Worm (Caenorhabditis elegans): ENCODE measurements around the gene Y57E12B.10.

DNA sequence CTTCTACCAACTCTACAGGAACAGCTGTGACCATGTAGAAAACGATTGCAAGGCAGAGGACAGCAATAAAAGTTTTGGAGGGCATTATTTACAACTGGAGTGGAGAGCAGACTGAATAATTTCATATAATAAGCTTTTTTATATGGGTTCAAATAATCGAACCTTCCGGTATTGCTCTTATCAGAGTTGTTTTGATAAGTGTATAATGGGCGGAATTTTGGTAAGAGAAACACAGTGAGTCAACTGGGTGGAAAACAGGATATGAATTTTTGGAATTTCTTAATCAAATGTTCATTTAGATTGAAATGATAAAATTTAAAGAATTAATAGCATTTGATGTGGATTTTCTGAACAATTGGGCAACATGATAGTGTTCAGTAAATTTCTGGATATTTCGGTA lies 14.0 kb upstream of the Y57E12B.10 start, which contains the start of gene Y57E12B.11:
- TF ChIP-seq nhr-11 (tag; optimal IDR thresholded peaks at IDR 0.05) (no peak), elt-3 (tag; optimal IDR thresholded peaks at IDR 0.05) (no peak), elt-1 (tag; optimal IDR thresholded peaks at IDR 0.05) (no peak), egl-27 (tag; optimal IDR thresholded peaks at IDR 0.05) (no peak), lin-39 (tag; optimal IDR thresholded peaks at IDR 0.05) (no peak), zag-1 (tag; optimal IDR thresholded peaks at IDR 0.05) (no peak), aly-2 (tag; optimal IDR thresholded peaks at IDR 0.05) (no peak), unc-55 (GFP tag; optimal IDR thresholded peaks at IDR 0.05) (no peak), ama-1 (optimal IDR thresholded peaks at IDR 0.05) (no peak)

All from whole organism, L2 larva.